Worm (Caenorhabditis elegans): ENCODE results near the gene bus-2.

- TF ChIP-seq unc-62 (GFP tag; optimal IDR thresholded peaks at IDR 0.05 in 1 of 2) (no peak), unc-62 (tag; optimal IDR thresholded peaks at IDR 0.05) (no peak), attf-4 (tag; optimal IDR thresholded peaks at IDR 0.05) (no peak), lin-39 (tag; optimal IDR thresholded peaks at IDR 0.05) (no peak), fos-1 (tag; optimal IDR thresholded peaks at IDR 0.05) (no peak), T26A8.4 (GFP tag; IDR thresholded peaks at IDR 0.05) (no peak), hmg-1.1 (GFP tag; IDR thresholded peaks at IDR 0.05) (no peak), skn-1 (tag; optimal IDR thresholded peaks at IDR 0.05) (no peak), nhr-25 (tag; optimal IDR thresholded peaks at IDR 0.05; ENCODE audit: borderline replicate concordance, insufficient read depth) (no peak), snpc-4 (tag; optimal IDR thresholded peaks at IDR 0.05) (no peak), nhr-77 (tag; optimal IDR thresholded peaks at IDR 0.05) (no peak), jun-1 (tag; optimal IDR thresholded peaks at IDR 0.05) (no peak), ZK546.5 (tag; optimal IDR thresholded peaks at IDR 0.05) (no peak), D1046.2 (GFP tag; IDR thresholded peaks at IDR 0.05) (no peak), nhr-10 (tag; optimal IDR thresholded peaks at IDR 0.05) (no peak)
Measured at ce11 chrIV:1676926-1677325, 22.8 kb upstream of the bus-2 start.
